Worm (Caenorhabditis elegans) whole organism, young adult: Measurements from ENCODE around the gene F53F4.1.
A peak's percentile ranks its signal among the peaks of the same experiment; 100 is the strongest.

Experiments
- B0035.1 ChIP-seq: sonication (generic microtip); optimal IDR thresholded peaks from 2 replicates; lab custom pipeline; 2016; ENCODE audit warnings: missing genetic modification characterization, mild to moderate bottlenecking, missing compliant biosample characterization, missing genotype, missing genetic modification reagents
- B0261.1 ChIP-seq: sonication (generic microtip); optimal IDR thresholded peaks from 2 replicates; lab custom pipeline; 2016; ENCODE audit warnings: mild to moderate bottlenecking, missing genetic modification characterization, moderate library complexity, missing compliant biosample characterization
- D2030.7 ChIP-seq: fragments of 200-800 bp; sonication (Bioruptor generic); IDR thresholded peaks from 2 replicates; pipeline ENCODE4 v1.3.6; 2022; ENCODE audit warnings: missing genetic modification reagents, missing genetic modification characterization, missing compliant biosample characterization
- F22D6.2 ChIP-seq: sonication (generic microtip); optimal IDR thresholded peaks from 2 replicates; lab custom pipeline; 2016; ENCODE audit warnings: mild to moderate bottlenecking, missing genetic modification characterization, missing compliant biosample characterization
- F23B12.7 ChIP-seq: sonication (generic microtip); optimal IDR thresholded peaks from 2 replicates; lab custom pipeline; 2017; ENCODE audit warnings: missing genetic modification characterization, mild to moderate bottlenecking, missing compliant biosample characterization, antibody characterized with exemption, moderate library complexity; ENCODE audit not compliant: insufficient read depth
- Y56A3A.18 ChIP-seq: fragments of 200-800 bp; sonication (Bioruptor generic); IDR thresholded peaks from 2 replicates; pipeline ENCODE4 v1.3.6; 2022; ENCODE audit warnings: missing genetic modification reagents, missing genetic modification characterization, missing compliant biosample characterization
- Y67H2A.10 ChIP-seq: fragments of 200-800 bp; sonication (Bioruptor generic); conservative IDR thresholded peaks from 2 replicates; pipeline ENCODE4 v1.3.6; 2022; ENCODE audit warnings: missing genetic modification reagents, missing genetic modification characterization, missing compliant biosample characterization
- Y79H2A.3 ChIP-seq: fragments of 200-800 bp; sonication (Bioruptor generic); conservative IDR thresholded peaks from 2 replicates; pipeline ENCODE4 v1.3.6; 2022; ENCODE audit warnings: missing genetic modification reagents, missing genetic modification characterization, missing compliant biosample characterization
- aptf-2 ChIP-seq: fragments of 200-800 bp; sonication (Bioruptor generic); conservative IDR thresholded peaks from 2 replicates; pipeline ENCODE4 v1.3.6; 2022; ENCODE audit warnings: missing genetic modification reagents, missing genetic modification characterization, missing compliant biosample characterization
- aptf-3 ChIP-seq: fragments of 200-800 bp; sonication (Bioruptor generic); IDR thresholded peaks from 2 replicates; pipeline ENCODE4 v1.3.6; 2022; ENCODE audit warnings: missing genetic modification characterization, missing compliant biosample characterization
- attf-3 ChIP-seq: fragments of 200-800 bp; sonication (Bioruptor generic); conservative IDR thresholded peaks from 2 replicates; pipeline ENCODE4 v1.3.6; 2022; ENCODE audit warnings: missing genetic modification reagents, missing genetic modification characterization, missing compliant biosample characterization
- attf-5 ChIP-seq: fragments of 200-800 bp; sonication (Bioruptor generic); optimal IDR thresholded peaks from 2 replicates; lab custom pipeline; 2018; ENCODE audit warnings: mild to moderate bottlenecking, missing genetic modification characterization, missing compliant biosample characterization
- bed-1 ChIP-seq: fragments of 200-800 bp; sonication (Bioruptor generic); IDR thresholded peaks from 2 replicates; pipeline ENCODE4 v1.3.6; 2022; ENCODE audit warnings: missing genetic modification reagents, missing genetic modification characterization, missing compliant biosample characterization
- bed-2 ChIP-seq: fragments of 200-800 bp; sonication (Bioruptor generic); IDR thresholded peaks from 2 replicates; pipeline ENCODE4 v1.3.6; 2022; ENCODE audit warnings: missing genetic modification reagents, missing genetic modification characterization, missing compliant biosample characterization
- ceh-100 ChIP-seq: fragments of 200-800 bp; sonication (Bioruptor generic); IDR thresholded peaks from 2 replicates; pipeline ENCODE4 v1.3.6; 2022; ENCODE audit warnings: missing genetic modification reagents, missing genetic modification characterization, missing compliant biosample characterization
- ceh-40 ChIP-seq: fragments of 200-800 bp; sonication (Bioruptor generic); IDR thresholded peaks from 2 replicates; pipeline ENCODE4 v1.3.6; 2022; ENCODE audit warnings: missing genetic modification characterization, missing compliant biosample characterization
- ceh-58 ChIP-seq: fragments of 200-800 bp; sonication (Bioruptor generic); IDR thresholded peaks from 2 replicates; pipeline ENCODE4 v1.3.6; 2022; ENCODE audit warnings: missing genetic modification characterization, missing compliant biosample characterization
- ceh-91 ChIP-seq: fragments of 200-800 bp; sonication (Bioruptor generic); IDR thresholded peaks from 2 replicates; pipeline ENCODE4 v1.3.6; 2022; ENCODE audit warnings: missing genetic modification reagents, missing genetic modification characterization, missing compliant biosample characterization
- chd-7 ChIP-seq: sonication (generic microtip); optimal IDR thresholded peaks from 2 replicates; lab custom pipeline; 2016; ENCODE audit warnings: mild to moderate bottlenecking, missing genetic modification characterization, moderate library complexity, missing compliant biosample characterization
- egl-18 ChIP-seq: fragments of 200-800 bp; sonication (Bioruptor generic); IDR thresholded peaks from 2 replicates; pipeline ENCODE4 v1.3.6; 2022; ENCODE audit warnings: missing genetic modification reagents, missing genetic modification characterization, missing compliant biosample characterization
- egl-44 ChIP-seq: fragments of 200-800 bp; sonication (Bioruptor generic); IDR thresholded peaks from 2 replicates; pipeline ENCODE4 v1.3.6; 2022; ENCODE audit warnings: missing genetic modification reagents, missing genetic modification characterization, missing compliant biosample characterization
- ets-4 ChIP-seq: fragments of 200-800 bp; sonication (Bioruptor generic); optimal IDR thresholded peaks from 2 replicates; lab custom pipeline; 2018; ENCODE audit warnings: mild to moderate bottlenecking, missing genetic modification characterization, missing compliant biosample characterization
- gei-17 ChIP-seq: fragments of 200-800 bp; sonication (Bioruptor generic); optimal IDR thresholded peaks from 2 replicates; lab custom pipeline; 2018; ENCODE audit warnings: mild to moderate bottlenecking, missing genetic modification characterization, missing compliant biosample characterization
- hrde-1 ChIP-seq: sonication (generic microtip); optimal IDR thresholded peaks from 2 replicates; lab custom pipeline; 2016; ENCODE audit warnings: missing genetic modification characterization, mild to moderate bottlenecking, missing compliant biosample characterization, moderate library complexity, missing genotype, missing genetic modification reagents, borderline replicate concordance
- hsf-1 ChIP-seq: fragments of 200-800 bp; sonication (Bioruptor generic); IDR thresholded peaks from 2 replicates; pipeline ENCODE4 v1.3.6; 2022; ENCODE audit warnings: missing genetic modification reagents, missing genetic modification characterization, missing compliant biosample characterization
- lin-26 ChIP-seq: fragments of 200-800 bp; sonication (Bioruptor generic); IDR thresholded peaks from 2 replicates; pipeline ENCODE4 v1.3.6; 2022; ENCODE audit warnings: missing genetic modification reagents, missing genetic modification characterization, missing compliant biosample characterization
- lin-35 ChIP-seq, 3 experiments: fragments of 150-350 bp in 2 of 3; sonication (generic microtip) in 1 of 3; optimal IDR thresholded peaks; 2 replicates each; lab custom pipeline; 2014 to 2018; ENCODE audit warnings: missing biosample characterization in 3 of 3, missing genetic modification characterization in 3 of 3, missing genetic modification reagents in 3 of 3
- lin-54 ChIP-seq: fragments of 200-800 bp; sonication (Bioruptor generic); optimal IDR thresholded peaks from 2 replicates; lab custom pipeline; 2018; ENCODE audit warnings: mild to moderate bottlenecking, missing genetic modification characterization, missing compliant biosample characterization
- lsy-27 ChIP-seq: sonication (generic microtip); optimal IDR thresholded peaks from 2 replicates; lab custom pipeline; 2017; ENCODE audit warnings: missing genetic modification characterization, mild to moderate bottlenecking, missing compliant biosample characterization, antibody characterized with exemption, missing genotype, borderline replicate concordance; ENCODE audit not compliant: insufficient read depth
- madf-10 ChIP-seq: sonication (generic microtip); optimal IDR thresholded peaks from 2 replicates; lab custom pipeline; 2016; ENCODE audit warnings: mild to moderate bottlenecking, missing genetic modification characterization, missing compliant biosample characterization
- madf-3 ChIP-seq: fragments of 200-800 bp; sonication (Bioruptor generic); IDR thresholded peaks from 2 replicates; pipeline ENCODE4 v1.3.6; 2022; ENCODE audit warnings: missing genetic modification reagents, missing genetic modification characterization, missing compliant biosample characterization
- mcd-1 ChIP-seq: fragments of 200-800 bp; sonication (Bioruptor generic); IDR thresholded peaks from 2 replicates; pipeline ENCODE4 v1.3.6; 2022; ENCODE audit warnings: missing genetic modification reagents, missing genetic modification characterization, missing compliant biosample characterization
- mel-28 ChIP-seq: sonication (generic microtip); optimal IDR thresholded peaks from 2 replicates; lab custom pipeline; 2016; ENCODE audit warnings: borderline replicate concordance, mild to moderate bottlenecking, missing genetic modification characterization, missing compliant biosample characterization
- nhr-179 ChIP-seq: sonication (generic microtip); optimal IDR thresholded peaks from 2 replicates; lab custom pipeline; 2016; ENCODE audit warnings: mild to moderate bottlenecking, missing genetic modification characterization, missing compliant biosample characterization
- pbrm-1 ChIP-seq: fragments of 200-800 bp; sonication (Bioruptor generic); IDR thresholded peaks from 2 replicates; pipeline ENCODE4 v1.3.6; 2022; ENCODE audit warnings: missing genetic modification reagents, missing genetic modification characterization, missing compliant biosample characterization
- rcor-1 ChIP-seq: fragments of 200-800 bp; sonication (Bioruptor generic); IDR thresholded peaks from 2 replicates; pipeline ENCODE4 v1.3.6; 2022; ENCODE audit warnings: missing genetic modification reagents, missing genetic modification characterization, missing compliant biosample characterization
- repo-1 ChIP-seq: sonication (generic microtip); optimal IDR thresholded peaks from 2 replicates; lab custom pipeline; 2017; ENCODE audit warnings: mild to moderate bottlenecking, missing genetic modification characterization, missing compliant biosample characterization
- snpc-3.4 ChIP-seq: sonication (generic microtip); optimal IDR thresholded peaks from 2 replicates; lab custom pipeline; 2017; ENCODE audit warnings: missing genetic modification characterization, mild to moderate bottlenecking, missing compliant biosample characterization, antibody characterized with exemption, moderate library complexity, missing genotype, missing genetic modification reagents
- tbp1 ChIP-seq: fragments of 200-800 bp; sonication (Bioruptor generic); optimal IDR thresholded peaks from 2 replicates; lab custom pipeline; 2018; ENCODE audit warnings: mild to moderate bottlenecking, missing genetic modification characterization, missing compliant biosample characterization
- unc-130 ChIP-seq: sonication (generic microtip); optimal IDR thresholded peaks from 2 replicates; lab custom pipeline; 2016; ENCODE audit warnings: missing genetic modification reagents, missing genetic modification characterization, missing compliant biosample characterization
- unc-62 ChIP-seq: fragments of 150-350 bp; optimal IDR thresholded peaks from 2 replicates; lab custom pipeline; 2014; ENCODE audit warnings: missing biosample characterization, missing genetic modification reagents, missing genetic modification characterization
- zim-3 ChIP-seq: sonication (generic microtip); optimal IDR thresholded peaks from 2 replicates; lab custom pipeline; 2017; ENCODE audit warnings: mild to moderate bottlenecking, missing genetic modification characterization, moderate library complexity, missing compliant biosample characterization
- ztf-28 ChIP-seq: fragments of 200-800 bp; sonication (Bioruptor generic); IDR thresholded peaks from 2 replicates; pipeline ENCODE4 v1.3.6; 2022; ENCODE audit warnings: missing genetic modification reagents, missing genetic modification characterization, missing compliant biosample characterization
- ztf-6 ChIP-seq: fragments of 200-800 bp; sonication (Bioruptor generic); IDR thresholded peaks from 2 replicates; pipeline ENCODE4 v1.3.6; 2022; ENCODE audit warnings: missing genetic modification reagents, missing genetic modification characterization, missing compliant biosample characterization

The F53F4.1 gene

ce11 chrV:13551601-13552000, 33.0 kb upstream of the F53F4.1 start, which contains the start of the genes C56A3.4 and C56A3.5 (continued):
- TF ChIP-seq madf-10 (tag; lab: Kevin White, UChicago) (no peak), mel-28 (tag; lab: Kevin White, UChicago) (no peak), rcor-1 (GFP tag; lab: Robert Waterston, UW) (no peak), mcd-1 (peak; percentile 60)

DNA sequence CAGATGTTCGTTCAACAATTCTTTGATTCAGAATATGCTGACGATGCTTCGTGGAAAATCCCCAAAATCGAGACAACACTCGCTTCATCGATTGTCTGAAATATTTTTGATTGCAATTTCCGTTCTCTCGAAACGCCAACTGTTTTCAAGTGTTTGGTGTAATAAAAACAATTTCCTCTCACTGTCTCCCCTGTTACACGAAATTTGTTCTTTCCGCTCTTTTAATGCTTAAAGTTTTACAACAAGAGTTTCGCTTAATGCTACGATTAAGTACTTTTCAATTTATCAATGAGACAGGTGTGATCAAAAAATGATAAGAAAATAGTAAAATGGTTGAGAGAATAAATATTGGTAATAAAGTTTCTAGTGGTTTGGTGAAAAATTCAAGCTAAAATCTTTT, 28.3 kb upstream of the F53F4.1 start, which contains the start of gene C56A3.6:
TSS of gene C56A3.6 (minus strand) at position 101 of the 400 bp plus-strand sequence.
- no peak for TF ChIP-seq ceh-40
- no peak for TF ChIP-seq aptf-3 (GFP tag; lab: Robert Waterston, UW)

ce11 chrV:13556746-13557145, 27.8 kb upstream of the F53F4.1 start, which contains the start of gene cav-2:
Gene cav-2 (plus strand): TSS chrV:13557104.
- TF ChIP-seq gei-17 (GFP tag; lab: Kevin White, UChicago) (peak; percentile 9), ztf-6 (GFP tag; lab: Robert Waterston, UW) (no peak), egl-44 (GFP tag; lab: Robert Waterston, UW) (peak; percentile 33; the same call in 1 of the 2 replicates), ceh-58 (GFP tag; lab: Robert Waterston, UW) (no peak), B0261.1 (tag; lab: Kevin White, UChicago) (no peak), hsf-1 (GFP tag; lab: Robert Waterston, UW) (no peak), ets-4 (GFP tag; lab: Kevin White, UChicago) (peak; percentile 98), tbp1 (GFP tag; lab: Kevin White, UChicago) (peak; percentile 4), aptf-2 (0 out of 2 replicates have a peak, but pooled peaks have one; percentile 25), Y67H2A.10 (GFP tag; lab: Robert Waterston, UW) (0 out of 2 replicates have a peak, but pooled peaks have one; percentile 52), madf-3 (GFP tag; lab: Robert Waterston, UW) (no peak; the same call in 1 of the 2 replicates), ceh-91 (GFP tag; lab: Robert Waterston, UW) (no peak), egl-18 (GFP tag; lab: Robert Waterston, UW) (no peak), attf-5 (peak; percentile 78), pbrm-1 (0 out of 2 replicates have a peak, but pooled peaks have one; percentile 32), unc-130 (GFP tag; lab: Kevin White, UChicago) (peak; percentile 97), nhr-179 (no peak), chd-7 (tag; lab: Kevin White, UChicago) (peak; percentile 58), Y79H2A.3 (GFP tag; lab: Robert Waterston, UW) (no peak), attf-3 (GFP tag; lab: Robert Waterston, UW) (peak; percentile 58), ceh-100 (GFP tag; lab: Robert Waterston, UW) (0 out of 2 replicates have a peak, but pooled peaks have one; percentile 45), B0035.1 (tag; lab: Kevin White, UChicago) (peak; percentile 88), F22D6.2 (tag; lab: Kevin White, UChicago) (peak; percentile 36), lin-35 (GFP tag; optimal IDR thresholded peaks at IDR 0.05; lab: Kevin White, UChicago) (peak in 2 of 3 experiments; percentile 77 to 88), Y56A3A.18 (GFP tag; lab: Robert Waterston, UW) (no peak), snpc-3.4 (tag; lab: Kevin White, UChicago) (no peak), zim-3 (tag; lab: Kevin White, UChicago) (no peak), unc-62 (no peak), F23B12.7 (tag; lab: Kevin White, UChicago) (peak; percentile 18), hrde-1 (tag; lab: Kevin White, UChicago) (no peak), ztf-28 (GFP tag; lab: Robert Waterston, UW) (0 out of 2 replicates have a peak, but pooled peaks have one; percentile 51), lin-54 (GFP tag; lab: Kevin White, UChicago) (peak; percentile 95), lin-26 (no peak), D2030.7 (GFP tag; lab: Robert Waterston, UW) (peak; percentile 41), repo-1 (tag; lab: Kevin White, UChicago) (no peak), mel-28 (tag; lab: Kevin White, UChicago) (no peak), bed-1 (GFP tag; lab: Robert Waterston, UW) (no peak), lsy-27 (no peak), bed-2 (GFP tag; lab: Robert Waterston, UW) (no peak)
